Worm (Caenorhabditis elegans) whole organism, L4 larva: ENCODE data around the gene F46C5.1.

Experiments used
- D1046.2 ChIP-seq: fragments of 200-800 bp; sonication (Bioruptor generic); IDR thresholded peaks from 2 replicates; pipeline ENCODE4 v1.3.6; 2022; ENCODE audit warnings: missing genetic modification characterization, missing compliant biosample characterization
- F37D6.2 ChIP-seq: sonication (generic microtip); optimal IDR thresholded peaks from 2 replicates; lab custom pipeline; 2016; ENCODE audit warnings: mild to moderate bottlenecking, missing genetic modification characterization, missing compliant biosample characterization
- F44E2.7 ChIP-seq: fragments of 200-800 bp; sonication (Bioruptor generic); IDR thresholded peaks from 2 replicates; pipeline ENCODE4 v2.1.2; 2022; ENCODE audit warnings: missing genetic modification characterization, missing compliant biosample characterization
- R02D3.7 ChIP-seq: fragments of 150-350 bp; sonication (generic microtip); optimal IDR thresholded peaks from 3 replicates; lab custom pipeline; 2014; ENCODE audit warnings: missing biosample characterization, missing genetic modification characterization
- T26A8.4 ChIP-seq: fragments of 200-800 bp; sonication (Bioruptor generic); IDR thresholded peaks from 2 replicates; pipeline ENCODE4 v1.3.6; 2022; ENCODE audit warnings: missing genetic modification characterization, missing compliant biosample characterization
- Y105C5A.15 ChIP-seq: fragments of 200-800 bp; sonication (Bioruptor generic); IDR thresholded peaks from 2 replicates; pipeline ENCODE4 v1.3.6; 2022; ENCODE audit warnings: missing genetic modification characterization, missing compliant biosample characterization
- Y48G9A.11 ChIP-seq: fragments of 200-800 bp; sonication (Bioruptor generic); IDR thresholded peaks from 2 replicates; pipeline ENCODE4 v1.3.6; 2022; ENCODE audit warnings: missing genetic modification reagents, missing genetic modification characterization, missing compliant biosample characterization
- ZK337.2 ChIP-seq: fragments of 200-800 bp; sonication (Bioruptor generic); IDR thresholded peaks from 2 replicates; pipeline ENCODE4 v1.3.6; 2022; ENCODE audit warnings: missing genetic modification reagents, missing genetic modification characterization, missing compliant biosample characterization
- aha-1 ChIP-seq: fragments of 150-350 bp; peaks from one replicate; lab custom pipeline; 2014; ENCODE audit warnings: missing biosample characterization, missing genetic modification characterization
- aly-2 ChIP-seq: sonication (generic microtip); optimal IDR thresholded peaks from 2 replicates; lab custom pipeline; 2018; ENCODE audit warnings: missing biosample characterization, missing genetic modification characterization
- arid-1 ChIP-seq: fragments of 200-800 bp; sonication (Bioruptor generic); conservative IDR thresholded peaks from 2 replicates; pipeline ENCODE4 v1.3.6; 2022; ENCODE audit warnings: missing genetic modification reagents, missing genetic modification characterization, missing compliant biosample characterization
- attf-4 ChIP-seq: sonication (generic microtip); optimal IDR thresholded peaks from 3 replicates; lab custom pipeline; 2017; ENCODE audit warnings: missing biosample characterization, missing genetic modification characterization
- ceh-20 ChIP-seq: fragments of 200-800 bp; sonication (Bioruptor generic); IDR thresholded peaks from 2 replicates; pipeline ENCODE4 v1.3.6; 2022; ENCODE audit warnings: missing genetic modification reagents, missing genetic modification characterization, missing compliant biosample characterization
- ceh-28 ChIP-seq: fragments of 150-350 bp; optimal IDR thresholded peaks from 2 replicates; lab custom pipeline; 2014; ENCODE audit warnings: missing biosample characterization, missing genetic modification reagents, missing genetic modification characterization
- ceh-32 ChIP-seq: sonication (generic microtip); optimal IDR thresholded peaks from 2 replicates; lab custom pipeline; 2016; ENCODE audit warnings: mild to moderate bottlenecking, missing genetic modification characterization, missing compliant biosample characterization; ENCODE audit not compliant: poor library complexity
- ces-1 ChIP-seq: fragments of 150-350 bp; sonication (generic microtip); optimal IDR thresholded peaks from 4 replicates; lab custom pipeline; 2014; ENCODE audit warnings: missing biosample characterization, missing genetic modification reagents, missing genetic modification characterization
- ctbp-1 ChIP-seq: fragments of 200-800 bp; sonication (Bioruptor generic); IDR thresholded peaks from 2 replicates; pipeline ENCODE4 v1.3.6; 2022; ENCODE audit warnings: missing genetic modification reagents, missing genetic modification characterization, missing compliant biosample characterization
- daf-16 ChIP-seq, 3 experiments: sonication (generic microtip); optimal IDR thresholded peaks; 2 replicates each; lab custom pipeline; 2016 to 2017; ENCODE audit warnings: missing genetic modification characterization in 3 of 3, missing genetic modification reagents in 3 of 3, mild to moderate bottlenecking in 2 of 3, missing compliant biosample characterization in 2 of 3, missing biosample characterization in 1 of 3, moderate library complexity in 1 of 3
- daf-19 ChIP-seq: fragments of 200-800 bp; sonication (Bioruptor generic); conservative IDR thresholded peaks from 2 replicates; pipeline ENCODE4 v1.3.6; 2022; ENCODE audit warnings: missing genetic modification characterization, missing compliant biosample characterization
- daf-8 ChIP-seq: fragments of 200-800 bp; sonication (Bioruptor generic); IDR thresholded peaks from 2 replicates; pipeline ENCODE4 v1.3.6; 2022; ENCODE audit warnings: missing genetic modification characterization, missing compliant biosample characterization
- dmd-6 ChIP-seq: fragments of 200-800 bp; sonication (Bioruptor generic); IDR thresholded peaks from 2 replicates; pipeline ENCODE4 v1.3.6; 2022; ENCODE audit warnings: missing genetic modification reagents, missing genetic modification characterization, missing compliant biosample characterization
- dmd-8 ChIP-seq: fragments of 200-800 bp; sonication (Bioruptor generic); IDR thresholded peaks from 2 replicates; pipeline ENCODE4 v1.3.6; 2022; ENCODE audit warnings: missing genetic modification characterization, missing compliant biosample characterization
- dve-1 ChIP-seq: sonication (generic microtip); optimal IDR thresholded peaks from 2 replicates; lab custom pipeline; 2017; ENCODE audit warnings: antibody characterized with exemption, mild to moderate bottlenecking, missing genetic modification characterization, missing compliant biosample characterization; ENCODE audit not compliant: insufficient read depth
- egl-27 ChIP-seq: sonication (generic microtip); optimal IDR thresholded peaks from 3 replicates; lab custom pipeline; 2017; ENCODE audit warnings: missing biosample characterization, missing genetic modification reagents, missing genetic modification characterization
- fkh-10 ChIP-seq: fragments of 150-350 bp; optimal IDR thresholded peaks from 2 replicates; lab custom pipeline; 2014; ENCODE audit warnings: missing biosample characterization, missing genetic modification reagents, missing genetic modification characterization
- hlh-30 ChIP-seq: sonication (generic microtip); optimal IDR thresholded peaks from 2 replicates; lab custom pipeline; 2017; ENCODE audit warnings: antibody characterized with exemption, mild to moderate bottlenecking, missing genetic modification characterization, missing compliant biosample characterization; ENCODE audit not compliant: insufficient read depth
- hmg-1.1 ChIP-seq: fragments of 200-800 bp; sonication (Bioruptor generic); IDR thresholded peaks from 2 replicates; pipeline ENCODE4 v1.3.6; 2022; ENCODE audit warnings: missing genetic modification reagents, missing genetic modification characterization, missing compliant biosample characterization
- lin-1 ChIP-seq: fragments of 200-800 bp; sonication (Bioruptor generic); IDR thresholded peaks from 2 replicates; pipeline ENCODE4 v1.3.6; 2022; ENCODE audit warnings: missing genetic modification reagents, missing genetic modification characterization, missing compliant biosample characterization
- lin-29 ChIP-seq: fragments of 200-800 bp; sonication (Bioruptor generic); IDR thresholded peaks from 2 replicates; pipeline ENCODE4 v1.3.6; 2022; ENCODE audit warnings: missing genetic modification reagents, missing genetic modification characterization, missing compliant biosample characterization
- lin-38 ChIP-seq: fragments of 200-800 bp; sonication (Bioruptor generic); IDR thresholded peaks from 2 replicates; pipeline ENCODE4 v1.3.6; 2022; ENCODE audit warnings: missing genetic modification reagents, missing genetic modification characterization, missing compliant biosample characterization
- lsy-2 ChIP-seq, 2 experiments: fragments of 150-350 bp in 1 of 2; sonication (generic microtip) in 1 of 2; optimal IDR thresholded peaks; 2 replicates each; lab custom pipeline; 2014 to 2017; ENCODE audit warnings: missing biosample characterization in 2 of 2, missing genetic modification characterization in 2 of 2
- madf-9 ChIP-seq: fragments of 200-800 bp; sonication (Bioruptor generic); conservative IDR thresholded peaks from 2 replicates; pipeline ENCODE4 v1.3.6; 2022; ENCODE audit warnings: missing genetic modification reagents, missing genetic modification characterization, missing compliant biosample characterization
- mdl-1 ChIP-seq, 2 experiments: fragments of 150-350 bp in 1 of 2; sonication (generic microtip) in 1 of 2; optimal IDR thresholded peaks; 2 replicates each; lab custom pipeline; 2014 to 2017; ENCODE audit warnings: missing biosample characterization in 2 of 2, missing genetic modification characterization in 2 of 2
- mep-1 ChIP-seq: fragments of 150-350 bp; sonication (generic microtip); optimal IDR thresholded peaks from 3 replicates; lab custom pipeline; 2014; ENCODE audit warnings: missing biosample characterization, missing genetic modification characterization
- nhr-10 ChIP-seq: fragments of 150-350 bp; optimal IDR thresholded peaks from 2 replicates; lab custom pipeline; 2014; ENCODE audit warnings: missing biosample characterization, missing genetic modification characterization
- nhr-111 ChIP-seq: fragments of 200-800 bp; sonication (Bioruptor generic); optimal IDR thresholded peaks from 2 replicates; lab custom pipeline; 2018; ENCODE audit warnings: mild to moderate bottlenecking, missing genetic modification characterization, missing compliant biosample characterization
- nhr-25 ChIP-seq: sonication (generic microtip); optimal IDR thresholded peaks from 2 replicates; lab custom pipeline; 2017; ENCODE audit warnings: missing genetic modification characterization, mild to moderate bottlenecking, missing compliant biosample characterization, antibody characterized with exemption, moderate library complexity, borderline replicate concordance; ENCODE audit not compliant: insufficient read depth
- nhr-28 ChIP-seq: fragments of 150-350 bp; optimal IDR thresholded peaks from 2 replicates; lab custom pipeline; 2014; ENCODE audit warnings: missing biosample characterization, missing genetic modification characterization
- nhr-77 ChIP-seq: fragments of 150-350 bp; optimal IDR thresholded peaks from 2 replicates; lab custom pipeline; 2014; ENCODE audit warnings: missing biosample characterization, missing genetic modification characterization
- rbr-2 ChIP-seq: sonication (generic microtip); optimal IDR thresholded peaks from 2 replicates; lab custom pipeline; 2016; ENCODE audit warnings: missing genotype, missing genetic modification characterization, missing compliant biosample characterization
- saeg-2 ChIP-seq: fragments of 200-800 bp; sonication (Bioruptor generic); IDR thresholded peaks from 2 replicates; pipeline ENCODE4 v1.3.6; 2022; ENCODE audit warnings: missing genetic modification reagents, missing genetic modification characterization, missing compliant biosample characterization
- sdz-12 ChIP-seq: fragments of 200-800 bp; sonication (Bioruptor generic); optimal IDR thresholded peaks from 2 replicates; lab custom pipeline; 2018; ENCODE audit warnings: mild to moderate bottlenecking, missing genetic modification characterization, missing compliant biosample characterization
- skn-1 ChIP-seq: fragments of 150-350 bp; optimal IDR thresholded peaks from 2 replicates; lab custom pipeline; 2014; ENCODE audit warnings: missing biosample characterization, missing genetic modification characterization
- snpc-1.2 ChIP-seq: fragments of 200-800 bp; sonication (Bioruptor generic); IDR thresholded peaks from 2 replicates; pipeline ENCODE4 v1.3.6; 2022; ENCODE audit warnings: missing genetic modification reagents, missing genetic modification characterization, missing compliant biosample characterization
- snpc-4 ChIP-seq: fragments of 150-350 bp; optimal IDR thresholded peaks from 2 replicates; lab custom pipeline; 2014; ENCODE audit warnings: missing biosample characterization, missing genetic modification characterization
- tag-97 ChIP-seq: fragments of 200-800 bp; sonication (Bioruptor generic); IDR thresholded peaks from 2 replicates; pipeline ENCODE4 v1.3.6; 2022; ENCODE audit warnings: missing genetic modification characterization, missing compliant biosample characterization
- tra-1 ChIP-seq: fragments of 200-800 bp; sonication (Bioruptor generic); IDR thresholded peaks from 2 replicates; pipeline ENCODE4 v1.3.6; 2022; ENCODE audit warnings: missing genetic modification reagents, missing genetic modification characterization, missing compliant biosample characterization
- zip-11 ChIP-seq: fragments of 200-800 bp; sonication (Bioruptor generic); IDR thresholded peaks from 2 replicates; pipeline ENCODE4 v1.3.6; 2022; ENCODE audit warnings: missing genetic modification characterization, missing compliant biosample characterization
- ztf-11 ChIP-seq: fragments of 150-350 bp; optimal IDR thresholded peaks from 2 replicates; lab custom pipeline; 2014; ENCODE audit warnings: missing biosample characterization, missing genetic modification characterization
- ztf-7 ChIP-seq: fragments of 150-350 bp; optimal IDR thresholded peaks from 2 replicates; lab custom pipeline; 2014; ENCODE audit warnings: missing biosample characterization, missing genetic modification characterization

F46C5.1 gene

ce11 chrII:8820126-8820972 is 641 bp downstream of the F46C5.1 start:
- no peak for TF ChIP-seq ztf-11 (tag; lab: Kevin White, UChicago)
- TF ChIP-seq tra-1 (GFP tag; lab: Robert Waterston, UW): no peak
- TF ChIP-seq arid-1 (GFP tag; lab: Robert Waterston, UW): no peak
- TF ChIP-seq aha-1 (tag; lab: Kevin White, UChicago): peak; percentile 98
- TF ChIP-seq rbr-2 (tag; lab: Kevin White, UChicago): no peak
- no peak for TF ChIP-seq R02D3.7 (tag; lab: Kevin White, UChicago)
- TF ChIP-seq madf-9 (GFP tag; lab: Robert Waterston, UW): no peak
- TF ChIP-seq snpc-4: no peak
- no peak for TF ChIP-seq ztf-7 (tag; lab: Kevin White, UChicago)
- 0 out of 2 replicates have a peak, but pooled peaks have one; percentile 31 for TF ChIP-seq ZK337.2
- TF ChIP-seq nhr-25 (tag; lab: Kevin White, UChicago): peak; percentile 43
- TF ChIP-seq F37D6.2 (tag; lab: Kevin White, UChicago): no peak
- TF ChIP-seq lin-29 (GFP tag; lab: Robert Waterston, UW): no peak
- TF ChIP-seq mdl-1 (tag; optimal IDR thresholded peaks at IDR 0.05; lab: Kevin White, UChicago): no peak
- TF ChIP-seq dmd-8 (GFP tag; lab: Robert Waterston, UW): 0 out of 2 replicates have a peak, but pooled peaks have one; percentile 41
- TF ChIP-seq ceh-28: no peak
- no peak for TF ChIP-seq fkh-10
- TF ChIP-seq saeg-2 (GFP tag; lab: Robert Waterston, UW): no peak
- TF ChIP-seq F44E2.7: no peak
- peak; percentile 31 for TF ChIP-seq nhr-28
- TF ChIP-seq attf-4: no peak
- TF ChIP-seq dve-1 (tag; lab: Kevin White, UChicago): peak; percentile 25
- TF ChIP-seq T26A8.4 (GFP tag; lab: Robert Waterston, UW): peak; percentile 91
- TF ChIP-seq ctbp-1 (GFP tag; lab: Robert Waterston, UW): no peak
- no peak for TF ChIP-seq skn-1 (tag; lab: Kevin White, UChicago)
- TF ChIP-seq lin-1 (GFP tag; lab: Robert Waterston, UW): no peak
- no peak for TF ChIP-seq D1046.2 (GFP tag; lab: Robert Waterston, UW)
- TF ChIP-seq daf-19: no peak
- no peak for TF ChIP-seq Y105C5A.15 (GFP tag; lab: Robert Waterston, UW)
- TF ChIP-seq lsy-2 (tag; optimal IDR thresholded peaks at IDR 0.05; lab: Kevin White, UChicago): peak in 1 of 2 experiments; percentile 44
- no peak for TF ChIP-seq tag-97
- no peak for TF ChIP-seq daf-16 (GFP tag; optimal IDR thresholded peaks at IDR 0.05; lab: Kevin White, UChicago)
- no peak for TF ChIP-seq daf-16 (tag; optimal IDR thresholded peaks at IDR 0.05; lab: Kevin White, UChicago)
- TF ChIP-seq dmd-6 (GFP tag; lab: Robert Waterston, UW): no peak; the same call in 1 of the 2 replicates
- no peak for TF ChIP-seq Y48G9A.11 (GFP tag; lab: Robert Waterston, UW)
- no peak for TF ChIP-seq ceh-20
- no peak for TF ChIP-seq daf-8
- TF ChIP-seq hmg-1.1 (GFP tag; lab: Robert Waterston, UW): no peak
- TF ChIP-seq ces-1 (GFP tag; lab: Kevin White, UChicago): no peak
- TF ChIP-seq nhr-10 (tag; lab: Kevin White, UChicago): no peak
- TF ChIP-seq lin-38 (GFP tag; lab: Robert Waterston, UW): peak; percentile 2
- TF ChIP-seq egl-27 (tag; lab: Kevin White, UChicago): no peak
- TF ChIP-seq hlh-30: peak; percentile 5
- TF ChIP-seq aly-2: no peak
- no peak for TF ChIP-seq ceh-32 (tag; lab: Kevin White, UChicago)
- no peak for TF ChIP-seq nhr-77 (tag; lab: Kevin White, UChicago)
- no peak for TF ChIP-seq zip-11 (GFP tag; lab: Robert Waterston, UW)
- TF ChIP-seq nhr-111 (GFP tag; lab: Kevin White, UChicago): no peak
- peak; percentile 6 for TF ChIP-seq mep-1 (tag; lab: Kevin White, UChicago)
- TF ChIP-seq snpc-1.2: no peak
- no peak for TF ChIP-seq sdz-12 (GFP tag; lab: Kevin White, UChicago)
